Fruit fly (Drosophila melanogaster) whole organism, prepupa: Measurements from ENCODE around the gene CG7766.

Experiments
- Blimp-1 ChIP-seq: fragments of 200-800 bp; sonication (Bioruptor generic); optimal IDR thresholded peaks from 3 replicates; lab custom pipeline; 2017; ENCODE audit warnings: missing biosample characterization, missing genetic modification characterization, mild to moderate bottlenecking, moderate library complexity, missing genetic modification reagents
- CG10631 ChIP-seq: fragments of 200-800 bp; sonication (Bioruptor generic); optimal IDR thresholded peaks from 2 replicates; lab custom pipeline; 2016; ENCODE audit warnings: missing biosample characterization, missing genetic modification characterization
- CG11294 ChIP-seq: fragments of 200-800 bp; sonication (Bioruptor generic); IDR thresholded peaks from 2 replicates; pipeline ENCODE4 v1.3.6; 2022; ENCODE audit warnings: missing biosample characterization, missing genetic modification characterization
- CG11762 ChIP-seq: fragments of 200-800 bp; sonication (Bioruptor generic); optimal IDR thresholded peaks from 3 replicates; lab custom pipeline; 2016; ENCODE audit warnings: missing biosample characterization, missing genetic modification characterization; ENCODE audit not compliant: insufficient read depth
- CG11902 ChIP-seq: fragments of 200-800 bp; sonication (Bioruptor generic); optimal IDR thresholded peaks from 3 replicates; lab custom pipeline; 2016; ENCODE audit warnings: missing biosample characterization, missing genetic modification characterization
- CG15336 ChIP-seq: fragments of 200-800 bp; sonication (Bioruptor generic); IDR thresholded peaks from 2 replicates; pipeline ENCODE4 v1.3.6; 2022; ENCODE audit warnings: missing biosample characterization, missing genetic modification characterization
- CG1621 ChIP-seq: fragments of 200-800 bp; sonication (Bioruptor generic); optimal IDR thresholded peaks from 3 replicates; lab custom pipeline; 2018; ENCODE audit warnings: missing biosample characterization, mild to moderate bottlenecking, missing genetic modification characterization
- CG3032 ChIP-seq: fragments of 200-800 bp; optimal IDR thresholded peaks from 2 replicates; lab custom pipeline; 2019; ENCODE audit warnings: missing biosample characterization, mild to moderate bottlenecking, missing genetic modification characterization, moderate library complexity
- CG31627 ChIP-seq: fragments of 200-800 bp; sonication (Bioruptor generic); optimal IDR thresholded peaks from 3 replicates; lab custom pipeline; 2016; ENCODE audit warnings: missing biosample characterization, missing genetic modification characterization
- CG32006 ChIP-seq: fragments of 200-800 bp; sonication (Bioruptor generic); optimal IDR thresholded peaks from 3 replicates; lab custom pipeline; 2017; ENCODE audit warnings: missing biosample characterization, mild to moderate bottlenecking, missing genetic modification characterization
- CG4318 ChIP-seq: fragments of 200-800 bp; sonication (Bioruptor generic); optimal IDR thresholded peaks from 3 replicates; lab custom pipeline; 2017; ENCODE audit warnings: missing biosample characterization, mild to moderate bottlenecking, missing genetic modification characterization
- CG6163 ChIP-seq: fragments of 200-800 bp; sonication (Bioruptor generic); IDR thresholded peaks from 3 replicates; pipeline ENCODE4 v1.3.6; 2022; ENCODE audit warnings: missing biosample characterization, missing genetic modification characterization
- CG6276 ChIP-seq: fragments of 200-800 bp; sonication (Bioruptor generic); optimal IDR thresholded peaks from 2 replicates; lab custom pipeline; 2017; ENCODE audit warnings: missing biosample characterization, mild to moderate bottlenecking, missing genetic modification characterization
- CG6792 ChIP-seq: fragments of 200-800 bp; sonication (Bioruptor generic); optimal IDR thresholded peaks from 3 replicates; lab custom pipeline; 2016; ENCODE audit warnings: missing biosample characterization, missing genetic modification characterization
- CG6808 ChIP-seq: fragments of 200-800 bp; sonication (Bioruptor generic); optimal IDR thresholded peaks from 3 replicates; lab custom pipeline; 2017; ENCODE audit warnings: missing biosample characterization, missing genetic modification characterization, mild to moderate bottlenecking, moderate library complexity, missing genetic modification reagents
- CG6854 ChIP-seq: fragments of 200-800 bp; sonication (Bioruptor generic); optimal IDR thresholded peaks from 2 replicates; lab custom pipeline; 2017; ENCODE audit warnings: missing biosample characterization, mild to moderate bottlenecking, missing genetic modification characterization
- CG7368 ChIP-seq: fragments of 200-800 bp; sonication (Bioruptor generic); optimal IDR thresholded peaks from 3 replicates; lab custom pipeline; 2016; ENCODE audit warnings: missing biosample characterization, missing genetic modification characterization
- CG8319 ChIP-seq: fragments of 200-800 bp; sonication (Bioruptor generic); optimal IDR thresholded peaks from 3 replicates; lab custom pipeline; 2016; ENCODE audit warnings: missing biosample characterization, missing genetic modification characterization
- CG8632 ChIP-seq: fragments of 200-800 bp; sonication (Bioruptor generic); optimal IDR thresholded peaks from 3 replicates; lab custom pipeline; 2016; ENCODE audit warnings: missing biosample characterization, missing genetic modification characterization
- CG9139 ChIP-seq: fragments of 200-800 bp; sonication (Bioruptor generic); optimal IDR thresholded peaks from 3 replicates; lab custom pipeline; 2017; ENCODE audit warnings: missing biosample characterization, mild to moderate bottlenecking, missing genetic modification characterization
- Eip75B ChIP-seq: fragments of 200-800 bp; sonication (Bioruptor generic); optimal IDR thresholded peaks from 3 replicates; lab custom pipeline; 2016; ENCODE audit warnings: missing biosample characterization, missing genetic modification characterization
- Eip78C ChIP-seq: fragments of 200-800 bp; sonication (Bioruptor generic); peaks from one replicate; lab custom pipeline; 2016; ENCODE audit warnings: missing biosample characterization, missing genetic modification characterization
- Eip93F ChIP-seq: fragments of 200-800 bp; sonication (Bioruptor generic); optimal IDR thresholded peaks from 2 replicates; lab custom pipeline; 2016; ENCODE audit warnings: missing biosample characterization, mild to moderate bottlenecking, missing genetic modification characterization
- Ets21C ChIP-seq: fragments of 200-800 bp; sonication (Bioruptor generic); optimal IDR thresholded peaks from 3 replicates; lab custom pipeline; 2016; ENCODE audit warnings: missing biosample characterization, missing genetic modification characterization
- Ets96B ChIP-seq: fragments of 200-800 bp; optimal IDR thresholded peaks from 2 replicates; lab custom pipeline; 2019; ENCODE audit warnings: missing biosample characterization, mild to moderate bottlenecking, missing genetic modification characterization, moderate library complexity
- Gug ChIP-seq: fragments of 200-800 bp; sonication (Bioruptor generic); IDR thresholded peaks from 2 replicates; pipeline ENCODE4 v1.3.6; 2022; ENCODE audit warnings: missing biosample characterization, missing genetic modification characterization
- Hr39 ChIP-seq: fragments of 200-800 bp; sonication (Bioruptor generic); optimal IDR thresholded peaks from 2 replicates; lab custom pipeline; 2016; ENCODE audit warnings: missing biosample characterization, missing genetic modification characterization
- Hr4 ChIP-seq: fragments of 200-800 bp; sonication (Bioruptor generic); optimal IDR thresholded peaks from 3 replicates; lab custom pipeline; 2016; ENCODE audit warnings: missing biosample characterization, missing genetic modification characterization
- Met ChIP-seq: fragments of 200-800 bp; sonication (Bioruptor generic); optimal IDR thresholded peaks from 3 replicates; lab custom pipeline; 2016; ENCODE audit warnings: missing biosample characterization, missing genetic modification characterization
- OdsH ChIP-seq: fragments of 200-800 bp; sonication (Bioruptor generic); optimal IDR thresholded peaks from 3 replicates; lab custom pipeline; 2016; ENCODE audit warnings: missing biosample characterization, missing genetic modification characterization
- Smox ChIP-seq: fragments of 200-800 bp; sonication (Bioruptor generic); optimal IDR thresholded peaks from 3 replicates; lab custom pipeline; 2016; ENCODE audit warnings: missing biosample characterization, missing genetic modification characterization
- Sox102F ChIP-seq: fragments of 200-800 bp; sonication (Bioruptor generic); optimal IDR thresholded peaks from 2 replicates; lab custom pipeline; 2016; ENCODE audit warnings: missing biosample characterization, mild to moderate bottlenecking, missing genetic modification characterization
- Sox14 ChIP-seq: fragments of 200-800 bp; sonication (Bioruptor generic); optimal IDR thresholded peaks from 3 replicates; lab custom pipeline; 2016; ENCODE audit warnings: missing biosample characterization, missing genetic modification characterization
- Sox15 ChIP-seq: fragments of 200-800 bp; sonication (Bioruptor generic); optimal IDR thresholded peaks from 3 replicates; lab custom pipeline; 2016; ENCODE audit warnings: missing biosample characterization, missing genetic modification characterization
- achi ChIP-seq: fragments of 200-800 bp; sonication (Bioruptor generic); optimal IDR thresholded peaks from 3 replicates; lab custom pipeline; 2016; ENCODE audit warnings: missing biosample characterization, missing genetic modification characterization
- acj6 ChIP-seq: fragments of 200-800 bp; sonication (Bioruptor generic); optimal IDR thresholded peaks from 3 replicates; lab custom pipeline; 2016; ENCODE audit warnings: missing biosample characterization, missing genetic modification characterization
- cyc ChIP-seq: fragments of 200-800 bp; sonication (Bioruptor generic); optimal IDR thresholded peaks from 3 replicates; lab custom pipeline; 2016; ENCODE audit warnings: missing biosample characterization, missing genetic modification characterization
- dac ChIP-seq: fragments of 200-800 bp; sonication (Bioruptor generic); optimal IDR thresholded peaks from 2 replicates; lab custom pipeline; 2017; ENCODE audit warnings: missing biosample characterization, mild to moderate bottlenecking, missing genetic modification characterization
- dsx ChIP-seq: fragments of 200-800 bp; optimal IDR thresholded peaks from 3 replicates; lab custom pipeline; 2019; ENCODE audit warnings: missing biosample characterization, mild to moderate bottlenecking, missing genetic modification characterization, moderate library complexity; ENCODE audit not compliant: poor library complexity, severe bottlenecking
- esn ChIP-seq: fragments of 200-800 bp; sonication (Bioruptor generic); optimal IDR thresholded peaks from 2 replicates; lab custom pipeline; 2016; ENCODE audit warnings: missing biosample characterization, mild to moderate bottlenecking, missing genetic modification characterization, moderate library complexity
- fd59A ChIP-seq: fragments of 200-800 bp; sonication (Bioruptor generic); optimal IDR thresholded peaks from 2 replicates; lab custom pipeline; 2017; ENCODE audit warnings: missing biosample characterization, mild to moderate bottlenecking, missing genetic modification characterization, missing genetic modification reagents
- fd85E ChIP-seq: fragments of 200-800 bp; sonication (Bioruptor generic); optimal IDR thresholded peaks from 3 replicates; lab custom pipeline; 2016; ENCODE audit warnings: missing biosample characterization, missing genetic modification characterization
- fkh ChIP-seq: fragments of 200-800 bp; sonication (Bioruptor generic); optimal IDR thresholded peaks from 3 replicates; lab custom pipeline; 2017; ENCODE audit warnings: missing biosample characterization, mild to moderate bottlenecking, missing genetic modification characterization, moderate library complexity
- lz ChIP-seq: fragments of 200-800 bp; sonication (Bioruptor generic); optimal IDR thresholded peaks from 3 replicates; lab custom pipeline; 2016; ENCODE audit warnings: missing biosample characterization, missing genetic modification characterization
- net ChIP-seq: fragments of 200-800 bp; sonication (Bioruptor generic); optimal IDR thresholded peaks from 3 replicates; lab custom pipeline; 2016; ENCODE audit warnings: missing biosample characterization, missing genetic modification characterization
- pdm3 ChIP-seq: fragments of 200-800 bp; sonication (Bioruptor generic); optimal IDR thresholded peaks from 3 replicates; lab custom pipeline; 2016; ENCODE audit warnings: missing biosample characterization, missing genetic modification characterization
- salr ChIP-seq, 2 experiments: fragments of 200-800 bp; sonication (Bioruptor generic); optimal IDR thresholded peaks; 3 replicates each; lab custom pipeline; 2016 to 2018; ENCODE audit warnings: missing biosample characterization in 2 of 2, missing genetic modification characterization in 2 of 2, mild to moderate bottlenecking in 1 of 2
- spab ChIP-seq: fragments of 200-800 bp; sonication (Bioruptor generic); optimal IDR thresholded peaks from 2 replicates; lab custom pipeline; 2017; ENCODE audit warnings: missing biosample characterization, mild to moderate bottlenecking, missing genetic modification characterization, missing genetic modification reagents
- ss ChIP-seq, 2 experiments: fragments of 200-800 bp; sonication (Bioruptor generic); optimal IDR thresholded peaks; 2 replicates in 1 of 2; 3 replicates in 1 of 2; lab custom pipeline; 2017 to 2018; ENCODE audit warnings: mild to moderate bottlenecking in 2 of 2, missing biosample characterization in 2 of 2, missing genetic modification characterization in 2 of 2, moderate library complexity in 1 of 2
- svp ChIP-seq: fragments of 200-800 bp; sonication (Bioruptor generic); peaks from one replicate; lab custom pipeline; 2016; ENCODE audit warnings: missing biosample characterization, missing genetic modification characterization
- topi ChIP-seq: fragments of 200-800 bp; sonication (Bioruptor generic); optimal IDR thresholded peaks from 3 replicates; lab custom pipeline; 2016; ENCODE audit warnings: missing biosample characterization, missing genetic modification characterization
- vri ChIP-seq: fragments of 200-800 bp; sonication (Bioruptor generic); optimal IDR thresholded peaks from 3 replicates; lab custom pipeline; 2016; ENCODE audit warnings: missing biosample characterization, mild to moderate bottlenecking, missing genetic modification characterization

Gene CG7766

dm6 chrX:9141219-9141618, 37.7 kb upstream of the CG7766 start:
- TF ChIP-seq vri (GFP tag; lab: Kevin White, UChicago) (peak; percentile 23), Hr39 (GFP tag; lab: Kevin White, UChicago) (peak; percentile 73), CG11902 (peak; percentile 63), Ets96B (tag; lab: Kevin White, UChicago) (peak; percentile 70), CG15336 (peak; percentile 72), ss (GFP tag; optimal IDR thresholded peaks at IDR 0.05; lab: Kevin White, UChicago) (peak; percentile 74 to 85), Gug (GFP tag; lab: Robert Waterston, UW) (peak; percentile 73), Hr4 (peak; percentile 68), Eip78C (GFP tag; lab: Kevin White, UChicago) (peak; percentile 96), CG11762 (GFP tag; lab: Kevin White, UChicago) (peak; percentile 33), CG6808 (GFP tag; lab: Kevin White, UChicago) (peak; percentile 85), CG10631 (no peak), spab (no peak), CG6792 (GFP tag; lab: Kevin White, UChicago) (peak; percentile 67), CG7368 (GFP tag; lab: Kevin White, UChicago) (peak; percentile 80), Ets21C (GFP tag; lab: Kevin White, UChicago) (peak; percentile 56), Sox102F (peak; percentile 59), svp (GFP tag; lab: Kevin White, UChicago) (no peak), CG8632 (GFP tag; lab: Kevin White, UChicago) (peak; percentile 43), CG31627 (GFP tag; lab: Kevin White, UChicago) (peak; percentile 64), CG6276 (GFP tag; lab: Kevin White, UChicago) (no peak), cyc (GFP tag; lab: Kevin White, UChicago) (peak; percentile 73), CG1621 (tag; lab: Kevin White, UChicago) (peak; percentile 79), CG32006 (no peak), dsx (GFP tag; lab: Kevin White, UChicago) (peak; percentile 75), acj6 (GFP tag; lab: Kevin White, UChicago) (peak; percentile 72), CG4318 (GFP tag; lab: Kevin White, UChicago) (no peak), fd85E (GFP tag; lab: Kevin White, UChicago) (no peak), CG11294 (GFP tag; lab: Robert Waterston, UW) (peak; percentile 77), Sox14 (GFP tag; lab: Kevin White, UChicago) (peak; percentile 73), CG6163 (peak; percentile 90), Eip75B (GFP tag; lab: Kevin White, UChicago) (peak; percentile 75), CG3032 (tag; lab: Kevin White, UChicago) (peak; percentile 77), net (GFP tag; lab: Kevin White, UChicago) (peak; percentile 74), Sox15 (GFP tag; lab: Kevin White, UChicago) (peak; percentile 38), achi (peak; percentile 71), dac (GFP tag; lab: Kevin White, UChicago) (peak; percentile 14), esn (GFP tag; lab: Kevin White, UChicago) (peak; percentile 66), lz (GFP tag; lab: Kevin White, UChicago) (peak; percentile 63), topi (GFP tag; lab: Kevin White, UChicago) (peak; percentile 65), salr (GFP tag; optimal IDR thresholded peaks at IDR 0.05; lab: Kevin White, UChicago) (peak; percentile 26 to 69), CG8319 (no peak), Met (no peak), Blimp-1 (GFP tag; lab: Kevin White, UChicago) (peak; percentile 34), fd59A (GFP tag; lab: Kevin White, UChicago) (peak; percentile 71), OdsH (GFP tag; lab: Kevin White, UChicago) (peak; percentile 68), Eip93F (GFP tag; lab: Kevin White, UChicago) (no peak), Smox (GFP tag; lab: Kevin White, UChicago) (peak; percentile 57), pdm3 (GFP tag; lab: Kevin White, UChicago) (peak; percentile 82), fkh (GFP tag; lab: Kevin White, UChicago) (no peak), CG9139 (peak; percentile 78), CG6854 (GFP tag; lab: Kevin White, UChicago) (no peak)
